Worm (Caenorhabditis elegans) whole organism, L1 larva: Measurements from ENCODE around the gene R03G5.6.

Experiments
- C16A3.4 ChIP-seq: fragments of 150-350 bp; optimal IDR thresholded peaks from 2 replicates; lab custom pipeline; 2014; ENCODE audit warnings: missing biosample characterization, missing genetic modification characterization
- alr-1 ChIP-seq: fragments of 200-800 bp; sonication (Bioruptor generic); optimal IDR thresholded peaks from 2 replicates; lab custom pipeline; 2018; ENCODE audit warnings: borderline replicate concordance, mild to moderate bottlenecking, missing genetic modification characterization, missing compliant biosample characterization
- aly-2 ChIP-seq: fragments of 150-350 bp; optimal IDR thresholded peaks from 2 replicates; lab custom pipeline; 2014; ENCODE audit warnings: missing biosample characterization, missing genetic modification characterization
- blmp-1 ChIP-seq: fragments of 150-350 bp; optimal IDR thresholded peaks from 2 replicates; lab custom pipeline; 2014; ENCODE audit warnings: missing biosample characterization, missing genetic modification characterization
- ceh-63 ChIP-seq: fragments of 200-800 bp; sonication (Bioruptor generic); optimal IDR thresholded peaks from 2 replicates; lab custom pipeline; 2018; ENCODE audit warnings: mild to moderate bottlenecking, missing genetic modification characterization, missing compliant biosample characterization
- ceh-90 ChIP-seq: sonication (generic microtip); optimal IDR thresholded peaks from 2 replicates; lab custom pipeline; 2016; ENCODE audit warnings: missing genetic modification characterization, missing compliant biosample characterization
- efl-1 ChIP-seq, 4 experiments: fragments of 150-350 bp; optimal IDR thresholded peaks in 3 of 4; peaks in 1 of 4; 1 replicate in 1 of 4; 2 replicates in 3 of 4; lab custom pipeline; 2014; ENCODE audit warnings: missing biosample characterization in 2 of 4, missing genetic modification characterization in 2 of 4, missing genetic modification reagents in 2 of 4
- elt-3 ChIP-seq, 6 experiments: fragments of 150-350 bp in 1 of 6; sonication (generic microtip); optimal IDR thresholded peaks; 2 replicates each; lab custom pipeline; 2017 to 2018; ENCODE audit warnings: missing biosample characterization in 6 of 6, missing genetic modification characterization in 6 of 6, inconsistent platforms in 1 of 6
- grh-1 ChIP-seq: fragments of 200-800 bp; sonication (Bioruptor generic); IDR thresholded peaks from 2 replicates; pipeline ENCODE4 v1.3.6; 2022; ENCODE audit warnings: missing genetic modification reagents, missing genetic modification characterization, missing compliant biosample characterization
- hlh-17 ChIP-seq: fragments of 200-800 bp; sonication (Bioruptor generic); optimal IDR thresholded peaks from 2 replicates; lab custom pipeline; 2018; ENCODE audit warnings: missing genetic modification characterization, mild to moderate bottlenecking, missing compliant biosample characterization, moderate library complexity, borderline replicate concordance
- hlh-4 ChIP-seq: sonication (generic microtip); optimal IDR thresholded peaks from 2 replicates; lab custom pipeline; 2016; ENCODE audit warnings: mild to moderate bottlenecking, missing genetic modification characterization, missing compliant biosample characterization
- hpl-2 ChIP-seq: fragments of 150-350 bp; optimal IDR thresholded peaks from 2 replicates; lab custom pipeline; 2014; ENCODE audit warnings: missing biosample characterization, missing genetic modification reagents, missing genetic modification characterization
- lin-13 ChIP-seq: fragments of 150-350 bp; optimal IDR thresholded peaks from 2 replicates; lab custom pipeline; 2014; ENCODE audit warnings: missing biosample characterization, missing genetic modification reagents, missing genetic modification characterization
- lin-14 ChIP-seq: fragments of 200-800 bp; sonication (Bioruptor generic); optimal IDR thresholded peaks from 2 replicates; lab custom pipeline; 2018; ENCODE audit warnings: mild to moderate bottlenecking, missing genetic modification characterization, moderate library complexity, missing compliant biosample characterization
- lin-15B ChIP-seq: fragments of 150-350 bp; sonication (generic microtip); optimal IDR thresholded peaks from 3 replicates; lab custom pipeline; 2014; ENCODE audit warnings: missing biosample characterization, missing genetic modification characterization
- lin-35 ChIP-seq, 2 experiments: fragments of 150-350 bp; optimal IDR thresholded peaks; 2 replicates each; lab custom pipeline; 2014; ENCODE audit warnings: missing biosample characterization in 2 of 2, missing genetic modification characterization in 2 of 2, missing genetic modification reagents in 2 of 2
- lin-39 ChIP-seq: fragments of 150-350 bp; optimal IDR thresholded peaks from 2 replicates; lab custom pipeline; 2014; ENCODE audit warnings: missing biosample characterization, missing genetic modification reagents, missing genetic modification characterization
- lir-3 ChIP-seq: sonication (generic microtip); optimal IDR thresholded peaks from 2 replicates; lab custom pipeline; 2016; ENCODE audit warnings: mild to moderate bottlenecking, missing genetic modification characterization, moderate library complexity, missing compliant biosample characterization; ENCODE audit not compliant: poor library complexity
- lsy-2 ChIP-seq, 2 experiments: fragments of 150-350 bp; optimal IDR thresholded peaks; 2 replicates each; lab custom pipeline; 2014; ENCODE audit warnings: missing biosample characterization in 2 of 2, missing genetic modification characterization in 2 of 2
- mdl-1 ChIP-seq, 2 experiments: fragments of 150-350 bp; optimal IDR thresholded peaks; 2 replicates each; lab custom pipeline; 2014 to 2017; ENCODE audit warnings: missing biosample characterization in 2 of 2, missing genetic modification characterization in 2 of 2, inconsistent platforms in 1 of 2
- mep-1 ChIP-seq: fragments of 150-350 bp; optimal IDR thresholded peaks from 2 replicates; lab custom pipeline; 2014; ENCODE audit warnings: missing biosample characterization, missing genetic modification characterization
- nhr-12 ChIP-seq: sonication (generic microtip); optimal IDR thresholded peaks from 2 replicates; lab custom pipeline; 2017; ENCODE audit warnings: missing biosample characterization, missing genetic modification characterization
- nhr-19 ChIP-seq: fragments of 200-800 bp; sonication (Bioruptor generic); conservative IDR thresholded peaks from 2 replicates; pipeline ENCODE4 v1.3.6; 2022; ENCODE audit warnings: missing genetic modification characterization, missing compliant biosample characterization
- nhr-20 ChIP-seq: sonication (generic microtip); optimal IDR thresholded peaks from 2 replicates; lab custom pipeline; 2016; ENCODE audit warnings: mild to moderate bottlenecking, missing genetic modification characterization, missing compliant biosample characterization
- nhr-237 ChIP-seq: fragments of 150-350 bp; optimal IDR thresholded peaks from 2 replicates; lab custom pipeline; 2014; ENCODE audit warnings: missing biosample characterization, missing genetic modification characterization
- nhr-47 ChIP-seq: sonication (generic microtip); optimal IDR thresholded peaks from 2 replicates; lab custom pipeline; 2016; ENCODE audit warnings: mild to moderate bottlenecking, missing genetic modification characterization, moderate library complexity, missing compliant biosample characterization
- nhr-71 ChIP-seq: sonication (generic microtip); optimal IDR thresholded peaks from 2 replicates; lab custom pipeline; 2016; ENCODE audit warnings: mild to moderate bottlenecking, missing genetic modification characterization, moderate library complexity, missing compliant biosample characterization
- nhr-76 ChIP-seq: sonication (generic microtip); optimal IDR thresholded peaks from 2 replicates; lab custom pipeline; 2017; ENCODE audit warnings: missing biosample characterization, missing genetic modification characterization
- nhr-84 ChIP-seq: sonication (generic microtip); optimal IDR thresholded peaks from 2 replicates; lab custom pipeline; 2017; ENCODE audit warnings: missing biosample characterization, missing genetic modification characterization
- nhr-85 ChIP-seq: sonication (generic microtip); peaks from one replicate; lab custom pipeline; 2016; ENCODE audit warnings: missing genetic modification characterization, inconsistent platforms, missing compliant biosample characterization
- nhr-90 ChIP-seq: sonication (generic microtip); optimal IDR thresholded peaks from 2 replicates; lab custom pipeline; 2016; ENCODE audit warnings: mild to moderate bottlenecking, missing genetic modification characterization, missing compliant biosample characterization; ENCODE audit not compliant: poor library complexity
- pax-3 ChIP-seq: fragments of 200-800 bp; sonication (Bioruptor generic); optimal IDR thresholded peaks from 2 replicates; lab custom pipeline; 2018; ENCODE audit warnings: mild to moderate bottlenecking, missing genetic modification characterization, moderate library complexity, missing compliant biosample characterization
- rnt-1 ChIP-seq: sonication (generic microtip); optimal IDR thresholded peaks from 2 replicates; lab custom pipeline; 2016; ENCODE audit warnings: mild to moderate bottlenecking, missing genetic modification characterization, moderate library complexity, missing compliant biosample characterization
- snu-23 ChIP-seq: sonication (generic microtip); optimal IDR thresholded peaks from 2 replicates; lab custom pipeline; 2016; ENCODE audit warnings: missing genetic modification characterization, missing compliant biosample characterization
- sox-4 ChIP-seq: sonication (generic microtip); optimal IDR thresholded peaks from 2 replicates; lab custom pipeline; 2016; ENCODE audit warnings: missing genetic modification characterization, missing compliant biosample characterization
- sup-37 ChIP-seq: fragments of 200-800 bp; sonication (Bioruptor generic); optimal IDR thresholded peaks from 2 replicates; lab custom pipeline; 2018; ENCODE audit warnings: mild to moderate bottlenecking, missing genetic modification characterization, missing compliant biosample characterization
- swsn-7 ChIP-seq: sonication (generic microtip); optimal IDR thresholded peaks from 2 replicates; lab custom pipeline; 2016; ENCODE audit warnings: missing genetic modification characterization, missing compliant biosample characterization
- tbx-2 ChIP-seq: sonication (generic microtip); optimal IDR thresholded peaks from 2 replicates; lab custom pipeline; 2016; ENCODE audit warnings: missing genetic modification characterization, missing compliant biosample characterization
- tlp-1 ChIP-seq: fragments of 150-350 bp; optimal IDR thresholded peaks from 2 replicates; lab custom pipeline; 2014; ENCODE audit warnings: missing biosample characterization, missing genetic modification characterization
- xbp-1 ChIP-seq: sonication (generic microtip); optimal IDR thresholded peaks from 2 replicates; lab custom pipeline; 2016; ENCODE audit warnings: missing genetic modification characterization, missing compliant biosample characterization
- ztf-11 ChIP-seq, 2 experiments: sonication (generic microtip); optimal IDR thresholded peaks; 2 replicates each; lab custom pipeline; 2016 to 2017; ENCODE audit warnings: missing genetic modification characterization in 2 of 2, missing biosample characterization in 1 of 2, missing compliant biosample characterization in 1 of 2

The R03G5.6 gene

ce11 chrX:7773714-7774318, 42.9 kb downstream of the R03G5.6 start:
- no peak for TF ChIP-seq hlh-4 (tag; lab: Kevin White, UChicago)
- TF ChIP-seq xbp-1 (tag; lab: Kevin White, UChicago), result peak; percentile 4
- TF ChIP-seq tbx-2, result peak; percentile 37
- TF ChIP-seq sup-37 (GFP tag; lab: Kevin White, UChicago), result no peak
- TF ChIP-seq pax-3 (tag; lab: Kevin White, UChicago), result no peak
- peak; percentile 60 for TF ChIP-seq lin-14
- peak in 2 of 6 experiments; percentile 45 to 58 for TF ChIP-seq elt-3 (tag; optimal IDR thresholded peaks at IDR 0.05; lab: Kevin White, UChicago)
- TF ChIP-seq nhr-20 (tag; lab: Kevin White, UChicago), result peak; percentile 54
- TF ChIP-seq lin-15B, result no peak
- no peak for TF ChIP-seq ceh-63 (GFP tag; lab: Kevin White, UChicago)
- TF ChIP-seq rnt-1 (tag; lab: Kevin White, UChicago), result peak; percentile 27
- TF ChIP-seq lin-35 (GFP tag; optimal IDR thresholded peaks at IDR 0.05; lab: Kevin White, UChicago), result peak in 1 of 2 experiments; percentile 44
- peak; percentile 80 for TF ChIP-seq blmp-1 (tag; lab: Kevin White, UChicago)
- peak; percentile 26 for TF ChIP-seq swsn-7 (tag; lab: Kevin White, UChicago)
- no peak for TF ChIP-seq nhr-76 (tag; lab: Kevin White, UChicago)
- TF ChIP-seq lsy-2 (tag; optimal IDR thresholded peaks at IDR 0.05; lab: Kevin White, UChicago), result peak in 1 of 2 experiments; percentile 13
- TF ChIP-seq lir-3 (tag; lab: Kevin White, UChicago), result peak; percentile 19
- peak in 1 of 2 experiments; percentile 18 for TF ChIP-seq efl-1 (optimal IDR thresholded peaks at IDR 0.05; lab: Kevin White, UChicago)
- TF ChIP-seq efl-1 (GFP tag; optimal IDR thresholded peaks at IDR 0.05 in 1 of 2; lab: Kevin White, UChicago), result peak in 1 of 2 experiments; percentile 89
- peak; percentile 61 for TF ChIP-seq nhr-90 (tag; lab: Kevin White, UChicago)
- TF ChIP-seq C16A3.4 (tag; lab: Kevin White, UChicago), result peak; percentile 38
- TF ChIP-seq nhr-84 (tag; lab: Kevin White, UChicago), result no peak
- TF ChIP-seq lin-39 (tag; lab: Kevin White, UChicago), result no peak
- no peak for TF ChIP-seq aly-2 (tag; lab: Kevin White, UChicago)
- TF ChIP-seq mdl-1 (tag; optimal IDR thresholded peaks at IDR 0.05; lab: Kevin White, UChicago), result peak in 1 of 2 experiments; percentile 28
- TF ChIP-seq alr-1 (tag; lab: Kevin White, UChicago), result no peak
- TF ChIP-seq nhr-12 (tag; lab: Kevin White, UChicago), result no peak
- no peak for TF ChIP-seq ztf-11 (tag; optimal IDR thresholded peaks at IDR 0.05; lab: Kevin White, UChicago)
- TF ChIP-seq sox-4 (tag; lab: Kevin White, UChicago), result no peak
- TF ChIP-seq grh-1 (GFP tag; lab: Robert Waterston, UW), result peak; percentile 37; the same call in 1 of the 2 replicates
- peak; percentile 50 for TF ChIP-seq nhr-19 (GFP tag; lab: Robert Waterston, UW)
- peak; percentile 18 for TF ChIP-seq lin-13 (GFP tag; lab: Kevin White, UChicago)
- TF ChIP-seq hpl-2 (GFP tag; lab: Kevin White, UChicago), result peak; percentile 20
- TF ChIP-seq nhr-85 (tag; lab: Kevin White, UChicago), result peak; percentile 94
- peak; percentile 53 for TF ChIP-seq nhr-47 (tag; lab: Kevin White, UChicago)
- peak; percentile 69 for TF ChIP-seq nhr-71 (tag; lab: Kevin White, UChicago)
- no peak for TF ChIP-seq nhr-237 (tag; lab: Kevin White, UChicago)
- TF ChIP-seq tlp-1, result no peak
- TF ChIP-seq ceh-90 (tag; lab: Kevin White, UChicago), result no peak
- TF ChIP-seq hlh-17 (GFP tag; lab: Kevin White, UChicago), result no peak
- TF ChIP-seq mep-1, result peak; percentile 55
- TF ChIP-seq snu-23 (GFP tag; lab: Kevin White, UChicago), result peak; percentile 64
